Worm (Caenorhabditis elegans) whole organism, L3 larva: Measurements from ENCODE around the gene nhr-30.

Source experiments
- aly-2 ChIP-seq: fragments of 150-350 bp; optimal IDR thresholded peaks from 2 replicates; lab custom pipeline; 2014; ENCODE audit warnings: missing biosample characterization, missing genetic modification characterization
- egl-27 ChIP-seq: sonication (generic microtip); optimal IDR thresholded peaks from 4 replicates; lab custom pipeline; 2017; ENCODE audit warnings: missing biosample characterization, missing genetic modification reagents, missing genetic modification characterization
- fkh-10 ChIP-seq: sonication (generic microtip); optimal IDR thresholded peaks from 2 replicates; lab custom pipeline; 2017; ENCODE audit warnings: missing biosample characterization, missing genetic modification reagents, missing genetic modification characterization
- mdl-1 ChIP-seq: fragments of 150-350 bp; optimal IDR thresholded peaks from 2 replicates; lab custom pipeline; 2014; ENCODE audit warnings: missing biosample characterization, missing genetic modification characterization
- nhr-11 ChIP-seq: fragments of 150-350 bp; optimal IDR thresholded peaks from 2 replicates; lab custom pipeline; 2014; ENCODE audit warnings: missing biosample characterization, missing genetic modification characterization
- nhr-77 ChIP-seq: fragments of 150-350 bp; optimal IDR thresholded peaks from 2 replicates; lab custom pipeline; 2014; ENCODE audit warnings: missing biosample characterization, missing genetic modification characterization
- sea-2 ChIP-seq: fragments of 150-350 bp; sonication (generic microtip); optimal IDR thresholded peaks from 4 replicates; lab custom pipeline; 2014; ENCODE audit warnings: missing biosample characterization, missing genetic modification reagents, missing genetic modification characterization
- skn-1 ChIP-seq: fragments of 150-350 bp; optimal IDR thresholded peaks from 2 replicates; lab custom pipeline; 2014; ENCODE audit warnings: missing biosample characterization, missing genetic modification characterization
- snpc-4 ChIP-seq: fragments of 150-350 bp; optimal IDR thresholded peaks from 2 replicates; lab custom pipeline; 2014; ENCODE audit warnings: missing biosample characterization, missing genetic modification characterization
- unc-62 ChIP-seq: fragments of 150-350 bp; sonication (generic microtip); optimal IDR thresholded peaks from 4 replicates; lab custom pipeline; 2014; ENCODE audit warnings: missing biosample characterization, missing genetic modification reagents, missing genetic modification characterization
- ztf-11 ChIP-seq: fragments of 150-350 bp; optimal IDR thresholded peaks from 2 replicates; lab custom pipeline; 2014; ENCODE audit warnings: missing biosample characterization, missing genetic modification characterization
- ztf-4 ChIP-seq: fragments of 150-350 bp; optimal IDR thresholded peaks from 2 replicates; lab custom pipeline; 2014; ENCODE audit warnings: missing biosample characterization, missing genetic modification characterization

ce11 chrV:9035685-9036084, 9.3 kb upstream of the nhr-30 start, which contains the start of gene srsx-34:
- TF ChIP-seq ztf-11 (no peak), aly-2 (tag; lab: Kevin White, UChicago) (no peak), nhr-11 (tag; lab: Kevin White, UChicago) (no peak), mdl-1 (tag; lab: Kevin White, UChicago) (no peak), nhr-77 (tag; lab: Kevin White, UChicago) (no peak), ztf-4 (tag; lab: Kevin White, UChicago) (no peak), unc-62 (GFP tag; lab: Kevin White, UChicago) (no peak), fkh-10 (GFP tag; lab: Kevin White, UChicago) (no peak), sea-2 (GFP tag; lab: Kevin White, UChicago) (no peak), skn-1 (tag; lab: Kevin White, UChicago) (no peak), snpc-4 (tag; lab: Kevin White, UChicago) (no peak), egl-27 (tag; lab: Kevin White, UChicago) (no peak)
